Fruit fly (Drosophila melanogaster) whole organism, embryonic: ENCODE results near the gene CG18808.

ENCODE experiments used
- Ada2b ChIP-seq: fragments of 200-800 bp; sonication (Bioruptor generic); IDR thresholded peaks from 2 replicates; pipeline ENCODE4 v1.3.6; 2022; ENCODE audit warnings: missing biosample characterization, missing genetic modification characterization
- BtbVII ChIP-seq: fragments of 200-800 bp; sonication (Bioruptor generic); optimal IDR thresholded peaks from 3 replicates; lab custom pipeline; 2017; ENCODE audit warnings: missing biosample characterization, mild to moderate bottlenecking, missing genetic modification characterization
- CG10274 ChIP-seq: fragments of 200-800 bp; sonication (Bioruptor generic); optimal IDR thresholded peaks from 3 replicates; lab custom pipeline; 2017; ENCODE audit warnings: missing biosample characterization, mild to moderate bottlenecking, missing genetic modification characterization
- CG11085 ChIP-seq: fragments of 200-800 bp; sonication (Bioruptor generic); IDR thresholded peaks from 2 replicates; pipeline ENCODE4 v1.3.6; 2022; ENCODE audit warnings: missing biosample characterization, missing genetic modification characterization
- CG11504 ChIP-seq: fragments of 200-800 bp; sonication (Bioruptor generic); optimal IDR thresholded peaks from 3 replicates; lab custom pipeline; 2019; ENCODE audit warnings: missing biosample characterization, mild to moderate bottlenecking, missing genetic modification characterization, moderate library complexity
- CG14014 ChIP-seq: fragments of 200-800 bp; sonication (Bioruptor generic); IDR thresholded peaks from 2 replicates; pipeline ENCODE4 v1.3.6; 2022; ENCODE audit warnings: missing biosample characterization, missing genetic modification characterization
- CG14441 ChIP-seq: fragments of 200-800 bp; sonication (Bioruptor generic); IDR thresholded peaks from 2 replicates; pipeline ENCODE4 v1.3.6; 2022; ENCODE audit warnings: missing biosample characterization, missing genetic modification characterization
- CG15269 ChIP-seq: fragments of 200-800 bp; sonication (Bioruptor generic); optimal IDR thresholded peaks from 2 replicates; lab custom pipeline; 2018; ENCODE audit warnings: missing biosample characterization, mild to moderate bottlenecking, missing genetic modification characterization, moderate library complexity
- CG15696 ChIP-seq: fragments of 200-800 bp; sonication (Bioruptor generic); optimal IDR thresholded peaks from 2 replicates; lab custom pipeline; 2019; ENCODE audit warnings: missing biosample characterization, mild to moderate bottlenecking, missing genetic modification characterization, moderate library complexity
- CG18599 ChIP-seq: fragments of 200-800 bp; sonication (Bioruptor generic); optimal IDR thresholded peaks from 3 replicates; lab custom pipeline; 2017; ENCODE audit warnings: missing biosample characterization, missing genetic modification characterization, mild to moderate bottlenecking, moderate library complexity, missing genetic modification reagents
- CG2120 ChIP-seq: fragments of 200-800 bp; sonication (Bioruptor generic); optimal IDR thresholded peaks from 3 replicates; lab custom pipeline; 2016; ENCODE audit warnings: missing biosample characterization, missing genetic modification characterization
- CG2678 ChIP-seq: fragments of 200-800 bp; sonication (Bioruptor generic); optimal IDR thresholded peaks from 3 replicates; lab custom pipeline; 2019; ENCODE audit warnings: missing biosample characterization, mild to moderate bottlenecking, missing genetic modification characterization, moderate library complexity
- CG32532 ChIP-seq: fragments of 200-800 bp; sonication (Bioruptor generic); IDR thresholded peaks from 2 replicates; pipeline ENCODE4 v1.3.6; 2022; ENCODE audit warnings: missing biosample characterization, missing genetic modification characterization
- CG3407 ChIP-seq: fragments of 200-800 bp; sonication (Bioruptor generic); optimal IDR thresholded peaks from 2 replicates; lab custom pipeline; 2018; ENCODE audit warnings: missing biosample characterization, mild to moderate bottlenecking, missing genetic modification characterization
- CG5953 ChIP-seq: fragments of 200-800 bp; sonication (Bioruptor generic); IDR thresholded peaks from 2 replicates; pipeline ENCODE4 v1.3.6; 2022; ENCODE audit warnings: missing biosample characterization, missing genetic modification characterization
- CG9817 ChIP-seq: fragments of 200-800 bp; sonication (Bioruptor generic); optimal IDR thresholded peaks from 2 replicates; lab custom pipeline; 2018; ENCODE audit warnings: missing biosample characterization, mild to moderate bottlenecking, missing genetic modification characterization, moderate library complexity
- CG9876 ChIP-seq: fragments of 200-800 bp; sonication (Bioruptor generic); optimal IDR thresholded peaks from 2 replicates; lab custom pipeline; 2016; ENCODE audit warnings: missing biosample characterization, missing genetic modification characterization
- CG9932 ChIP-seq: fragments of 200-800 bp; sonication (Bioruptor generic); IDR thresholded peaks from 2 replicates; pipeline ENCODE4 v1.3.6; 2022; ENCODE audit warnings: missing biosample characterization, missing genetic modification characterization
- CkIIα-i1 ChIP-seq: fragments of 200-800 bp; sonication (Bioruptor generic); IDR thresholded peaks from 2 replicates; pipeline ENCODE4 v1.3.6; 2022; ENCODE audit warnings: missing biosample characterization, missing genetic modification characterization
- Dbx ChIP-seq: fragments of 200-800 bp; sonication (Bioruptor generic); IDR thresholded peaks from 3 replicates; pipeline ENCODE4 v1.3.6; 2022; ENCODE audit warnings: missing biosample characterization, missing genetic modification characterization
- Ets97D ChIP-seq: fragments of 200-800 bp; sonication (Bioruptor generic); optimal IDR thresholded peaks from 3 replicates; lab custom pipeline; 2016; ENCODE audit warnings: missing biosample characterization, missing genetic modification characterization
- Fer1 ChIP-seq: fragments of 200-800 bp; sonication (Bioruptor generic); optimal IDR thresholded peaks from 2 replicates; lab custom pipeline; 2017; ENCODE audit warnings: missing biosample characterization, mild to moderate bottlenecking, missing genetic modification characterization
- Gug ChIP-seq: fragments of 200-800 bp; sonication (Bioruptor generic); IDR thresholded peaks from 4 replicates; pipeline ENCODE4 v1.3.6; 2022; ENCODE audit warnings: missing biosample characterization, missing genetic modification characterization
- Hey ChIP-seq: fragments of 200-800 bp; sonication (Bioruptor generic); optimal IDR thresholded peaks from 3 replicates; lab custom pipeline; 2018; ENCODE audit warnings: missing biosample characterization, mild to moderate bottlenecking, missing genetic modification characterization
- Hmr ChIP-seq: fragments of 200-800 bp; sonication (Bioruptor generic); optimal IDR thresholded peaks from 3 replicates; lab custom pipeline; 2017; ENCODE audit warnings: mild to moderate bottlenecking, missing biosample characterization, missing genetic modification reagents, missing genetic modification characterization
- Hr51 ChIP-seq, 2 experiments: fragments of 200-800 bp; sonication (Bioruptor generic); optimal IDR thresholded peaks; 2 replicates in 1 of 2; 3 replicates in 1 of 2; lab custom pipeline; 2016 to 2018; ENCODE audit warnings: missing biosample characterization in 2 of 2, missing genetic modification characterization in 2 of 2, mild to moderate bottlenecking in 1 of 2, moderate library complexity in 1 of 2
- Med ChIP-seq: fragments of 200-800 bp; sonication (Bioruptor generic); peaks from one replicate; lab custom pipeline; 2016; ENCODE audit warnings: missing biosample characterization, missing genetic modification characterization, mild to moderate bottlenecking, inconsistent platforms, moderate library complexity
- Mrtf ChIP-seq: fragments of 200-800 bp; sonication (Bioruptor generic); IDR thresholded peaks from 3 replicates; pipeline ENCODE4 v1.3.6; 2022; ENCODE audit warnings: missing biosample characterization, missing genetic modification characterization
- Myb ChIP-seq: fragments of 200-800 bp; sonication (Bioruptor generic); optimal IDR thresholded peaks from 2 replicates; lab custom pipeline; 2016; ENCODE audit warnings: missing biosample characterization, missing genetic modification characterization
- Nf-YB ChIP-seq: fragments of 200-800 bp; sonication (Bioruptor generic); optimal IDR thresholded peaks from 3 replicates; lab custom pipeline; 2019; ENCODE audit warnings: missing biosample characterization, mild to moderate bottlenecking, missing genetic modification characterization, moderate library complexity
- Nf-YC ChIP-seq: fragments of 200-800 bp; optimal IDR thresholded peaks from 3 replicates; lab custom pipeline; 2019; ENCODE audit warnings: missing biosample characterization, mild to moderate bottlenecking, missing genetic modification characterization, moderate library complexity
- Rfx ChIP-seq: fragments of 200-800 bp; sonication (Bioruptor generic); IDR thresholded peaks from 2 replicates; pipeline ENCODE4 v1.3.6; 2022; ENCODE audit warnings: missing biosample characterization, missing genetic modification characterization
- Ssrp ChIP-seq: fragments of 200-800 bp; sonication (Bioruptor generic); optimal IDR thresholded peaks from 2 replicates; lab custom pipeline; 2018; ENCODE audit warnings: missing biosample characterization, mild to moderate bottlenecking, missing genetic modification characterization, moderate library complexity
- Xrp1 ChIP-seq: fragments of 200-800 bp; sonication (Bioruptor generic); IDR thresholded peaks from 2 replicates; pipeline ENCODE4 v1.3.6; 2022; ENCODE audit warnings: missing biosample characterization, missing genetic modification characterization
- abd-A ChIP-seq: fragments of 200-800 bp; sonication (Bioruptor generic); optimal IDR thresholded peaks from 3 replicates; lab custom pipeline; 2019; ENCODE audit warnings: missing biosample characterization, mild to moderate bottlenecking, missing genetic modification characterization, moderate library complexity
- al ChIP-seq: fragments of 200-800 bp; sonication (Bioruptor generic); IDR thresholded peaks from 2 replicates; pipeline ENCODE4 v1.3.6; 2022; ENCODE audit warnings: missing biosample characterization, missing genetic modification characterization
- bcd ChIP-seq: fragments of 200-800 bp; sonication (Bioruptor generic); optimal IDR thresholded peaks from 2 replicates; lab custom pipeline; 2017; ENCODE audit warnings: missing biosample characterization, mild to moderate bottlenecking, missing genetic modification characterization
- ci ChIP-seq: fragments of 200-800 bp; sonication (Bioruptor generic); IDR thresholded peaks from 3 replicates; pipeline ENCODE4 v1.3.6; 2022; ENCODE audit warnings: missing biosample characterization, missing genetic modification characterization
- croc ChIP-seq: fragments of 200-800 bp; sonication (Bioruptor generic); conservative IDR thresholded peaks from 3 replicates; pipeline ENCODE4 v1.3.6; 2022; ENCODE audit warnings: missing biosample characterization, missing genetic modification characterization
- crp ChIP-seq, 2 experiments: fragments of 200-800 bp; sonication (Bioruptor generic); optimal IDR thresholded peaks; 2 replicates in 1 of 2; 3 replicates in 1 of 2; lab custom pipeline; 2017; ENCODE audit warnings: missing biosample characterization in 2 of 2, missing genetic modification characterization in 2 of 2, mild to moderate bottlenecking in 1 of 2, moderate library complexity in 1 of 2
- dysf ChIP-seq: fragments of 200-800 bp; sonication (Bioruptor generic); IDR thresholded peaks from 3 replicates; pipeline ENCODE4 v1.3.6; 2022; ENCODE audit warnings: missing biosample characterization, missing genetic modification characterization
- eve ChIP-seq, 2 experiments: fragments of >200 bp; optimal IDR thresholded peaks; 2 replicates each; lab custom pipeline; 2017; ENCODE audit warnings: missing biosample characterization in 2 of 2, missing genetic modification characterization in 2 of 2
- gem ChIP-seq: fragments of 200-800 bp; sonication (Bioruptor generic); optimal IDR thresholded peaks from 2 replicates; lab custom pipeline; 2019; ENCODE audit warnings: missing biosample characterization, mild to moderate bottlenecking, missing genetic modification characterization, moderate library complexity
- grau ChIP-seq: fragments of 200-800 bp; optimal IDR thresholded peaks from 3 replicates; lab custom pipeline; 2019; ENCODE audit warnings: missing biosample characterization, mild to moderate bottlenecking, missing genetic modification characterization, moderate library complexity
- lab ChIP-seq: fragments of 200-800 bp; sonication (Bioruptor generic); optimal IDR thresholded peaks from 3 replicates; lab custom pipeline; 2017; ENCODE audit warnings: missing biosample characterization, missing genetic modification characterization, mild to moderate bottlenecking, moderate library complexity, missing genetic modification reagents
- lbe ChIP-seq: fragments of 200-800 bp; sonication (Bioruptor generic); optimal IDR thresholded peaks from 2 replicates; lab custom pipeline; 2016; ENCODE audit warnings: missing biosample characterization, mild to moderate bottlenecking, missing genetic modification characterization
- maf-S ChIP-seq: fragments of 200-800 bp; sonication (Bioruptor generic); optimal IDR thresholded peaks from 2 replicates; lab custom pipeline; 2016; ENCODE audit warnings: missing biosample characterization, missing genetic modification characterization
- row ChIP-seq: fragments of 200-800 bp; sonication (Bioruptor generic); IDR thresholded peaks from 3 replicates; pipeline ENCODE4 v1.3.6; 2022; ENCODE audit warnings: missing biosample characterization, missing genetic modification characterization
- sens ChIP-seq: fragments of 200-800 bp; sonication (Bioruptor generic); peaks from one replicate; lab custom pipeline; 2016; ENCODE audit warnings: missing biosample characterization, missing genetic modification characterization
- seq ChIP-seq: fragments of 200-800 bp; sonication (Bioruptor generic); IDR thresholded peaks from 2 replicates; pipeline ENCODE4 v1.3.6; 2022; ENCODE audit warnings: missing biosample characterization, missing genetic modification characterization
- slbo ChIP-seq: fragments of 200-800 bp; sonication (Bioruptor generic); IDR thresholded peaks from 2 replicates; pipeline ENCODE4 v1.3.6; 2022; ENCODE audit warnings: missing biosample characterization, missing genetic modification characterization
- slp2 ChIP-seq: fragments of 200-800 bp; sonication (Bioruptor generic); optimal IDR thresholded peaks from 2 replicates; lab custom pipeline; 2016; ENCODE audit warnings: missing biosample characterization, missing genetic modification characterization

Gene CG18808

DNA sequence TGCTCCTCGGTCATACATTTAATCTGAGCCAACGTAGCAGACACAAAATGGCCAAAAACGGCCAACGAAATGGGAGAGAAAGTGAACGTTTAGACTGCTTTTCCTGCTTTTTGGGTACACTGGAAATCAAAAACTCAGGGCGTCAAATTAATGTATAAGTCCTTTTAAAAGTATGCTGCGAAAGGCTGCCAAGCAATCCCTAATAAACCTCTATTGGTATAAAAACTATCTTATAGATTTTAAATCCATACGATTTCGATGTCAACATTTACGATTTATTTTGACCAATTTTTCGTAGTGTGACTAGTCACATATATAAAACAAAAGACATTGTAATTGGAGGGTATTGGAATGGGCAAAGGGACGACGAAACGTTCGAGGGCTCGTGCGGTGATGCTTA, 37.6 kb upstream of the CG18808 start:
- TF ChIP-seq CG2120 (GFP tag; lab: Kevin White, UChicago): peak; percentile 22
- peak; percentile 20 for TF ChIP-seq gem (tag; lab: Kevin White, UChicago)
- TF ChIP-seq CG18599 (GFP tag; lab: Kevin White, UChicago): peak; percentile 58
- no peak for TF ChIP-seq croc (GFP tag; lab: Robert Waterston, UW)
- TF ChIP-seq CG14441 (GFP tag; lab: Robert Waterston, UW): 0 out of 2 replicates have a peak, but pooled peaks have one; percentile 5
- TF ChIP-seq sens (GFP tag; lab: Kevin White, UChicago): peak; percentile 30
- no peak for TF ChIP-seq BtbVII (GFP tag; lab: Kevin White, UChicago)
- no peak for TF ChIP-seq Xrp1 (GFP tag; lab: Robert Waterston, UW)
- peak; percentile 16; the same call in 1 of the 2 replicates for TF ChIP-seq slbo (GFP tag; lab: Robert Waterston, UW)
- TF ChIP-seq grau: peak; percentile 21
- peak; percentile 4 for TF ChIP-seq CG15269 (tag; lab: Kevin White, UChicago)
- TF ChIP-seq CG32532: 0 out of 2 replicates have a peak, but pooled peaks have one; percentile 5
- TF ChIP-seq Med: peak; percentile 64
- no peak for TF ChIP-seq CG9876 (GFP tag; lab: Kevin White, UChicago)
- peak; percentile 14 for TF ChIP-seq CG11504 (tag; lab: Kevin White, UChicago)
- TF ChIP-seq dysf (GFP tag; lab: Robert Waterston, UW): peak; percentile 51; the same call in 2 of the 3 replicates
- peak; percentile 28 for TF ChIP-seq lab (GFP tag; lab: Kevin White, UChicago)
- peak in 1 of 2 experiments; percentile 11 for TF ChIP-seq Hr51 (GFP tag; optimal IDR thresholded peaks at IDR 0.05; lab: Kevin White, UChicago)
- TF ChIP-seq CG5953 (GFP tag; lab: Robert Waterston, UW): no peak
- TF ChIP-seq CG10274: no peak
- peak; percentile 23 for TF ChIP-seq CG2678 (tag; lab: Kevin White, UChicago)
- TF ChIP-seq Ada2b (GFP tag; lab: Robert Waterston, UW): peak; percentile 9; the same call in 1 of the 2 replicates
- peak; percentile 25 for TF ChIP-seq abd-A (tag; lab: Kevin White, UChicago)
- TF ChIP-seq Ets97D (GFP tag; lab: Kevin White, UChicago): no peak
- no peak for TF ChIP-seq crp (GFP tag; optimal IDR thresholded peaks at IDR 0.05; lab: Kevin White, UChicago)
- TF ChIP-seq CG9932 (GFP tag; lab: Robert Waterston, UW): peak; percentile 9; the same call in 1 of the 2 replicates
- peak; percentile 20; the same call in 1 of the 2 replicates for TF ChIP-seq Rfx (GFP tag; lab: Robert Waterston, UW)
- TF ChIP-seq ci (GFP tag; lab: Robert Waterston, UW): 0 out of 3 replicates have a peak, but pooled peaks have one; percentile 6
- 0 out of 4 replicates have a peak, but pooled peaks have one; percentile 11 for TF ChIP-seq Gug (GFP tag; lab: Robert Waterston, UW)
- TF ChIP-seq CG14014 (GFP tag; lab: Robert Waterston, UW): 0 out of 2 replicates have a peak, but pooled peaks have one; percentile 19
- TF ChIP-seq slp2 (GFP tag; lab: Kevin White, UChicago): no peak
- TF ChIP-seq row: peak; percentile 41; the same call in 2 of the 3 replicates
- 0 out of 3 replicates have a peak, but pooled peaks have one; percentile 14 for TF ChIP-seq Dbx (GFP tag; lab: Robert Waterston, UW)
- no peak for TF ChIP-seq CG3407
- TF ChIP-seq Myb: no peak
- peak in 1 of 2 experiments; percentile 11 for TF ChIP-seq eve (GFP tag; optimal IDR thresholded peaks at IDR 0.05; lab: Kevin White, UChicago)
- peak; percentile 23 for TF ChIP-seq Hmr (GFP tag; lab: Kevin White, UChicago)
- TF ChIP-seq bcd: no peak

- TF ChIP-seq seq (GFP tag; lab: Robert Waterston, UW): no peak
- TF ChIP-seq al (GFP tag; lab: Robert Waterston, UW): no peak
- TF ChIP-seq lbe (GFP tag; lab: Kevin White, UChicago): no peak
- TF ChIP-seq CG11085 (GFP tag; lab: Robert Waterston, UW): no peak
- TF ChIP-seq Fer1 (GFP tag; lab: Kevin White, UChicago): no peak
- no peak for TF ChIP-seq Ssrp (tag; lab: Kevin White, UChicago)
- TF ChIP-seq Nf-YB (GFP tag; lab: Kevin White, UChicago): peak; percentile 84
- no peak for TF ChIP-seq Mrtf
- no peak for TF ChIP-seq CG5953 (GFP tag; lab: Robert Waterston, UW)
- no peak for TF ChIP-seq CG9817
- TF ChIP-seq Hey: peak; percentile 52
- TF ChIP-seq maf-S (GFP tag; lab: Kevin White, UChicago): no peak
- no peak for TF ChIP-seq CG15696 (tag; lab: Kevin White, UChicago)
- no peak for TF ChIP-seq CkIIα-i1 (GFP tag; lab: Robert Waterston, UW)
- peak; percentile 84 for TF ChIP-seq Nf-YC (tag; lab: Kevin White, UChicago)
Measured at dm6 chr3L:4843428-4843827, 36.2 kb upstream of the CG18808 start.
